Fruit fly (Drosophila melanogaster): Measurements from ENCODE around the gene Raf.

- TF ChIP-seq kay (GFP tag; ENCODE audit: borderline replicate concordance), result no peak
- TF ChIP-seq tj (GFP tag; optimal IDR thresholded peaks at IDR 0.05), result no peak
- no peak for TF ChIP-seq CG33017 (tag; optimal IDR thresholded peaks at IDR 0.05)
- TF ChIP-seq Hr96 (GFP tag; optimal IDR thresholded peaks at IDR 0.05), result no peak
- TF ChIP-seq CG7045 (GFP tag; optimal IDR thresholded peaks at IDR 0.05), result no peak
- TF ChIP-seq cnc (optimal IDR thresholded peaks at IDR 0.05), result no peak
These were observed 38.8 kb downstream of the Raf start for dm6 chrX:2334025-2334424.
